Fruit fly (Drosophila melanogaster): Measurements from ENCODE around the gene bcn92.

bcn92 gene

DNA sequence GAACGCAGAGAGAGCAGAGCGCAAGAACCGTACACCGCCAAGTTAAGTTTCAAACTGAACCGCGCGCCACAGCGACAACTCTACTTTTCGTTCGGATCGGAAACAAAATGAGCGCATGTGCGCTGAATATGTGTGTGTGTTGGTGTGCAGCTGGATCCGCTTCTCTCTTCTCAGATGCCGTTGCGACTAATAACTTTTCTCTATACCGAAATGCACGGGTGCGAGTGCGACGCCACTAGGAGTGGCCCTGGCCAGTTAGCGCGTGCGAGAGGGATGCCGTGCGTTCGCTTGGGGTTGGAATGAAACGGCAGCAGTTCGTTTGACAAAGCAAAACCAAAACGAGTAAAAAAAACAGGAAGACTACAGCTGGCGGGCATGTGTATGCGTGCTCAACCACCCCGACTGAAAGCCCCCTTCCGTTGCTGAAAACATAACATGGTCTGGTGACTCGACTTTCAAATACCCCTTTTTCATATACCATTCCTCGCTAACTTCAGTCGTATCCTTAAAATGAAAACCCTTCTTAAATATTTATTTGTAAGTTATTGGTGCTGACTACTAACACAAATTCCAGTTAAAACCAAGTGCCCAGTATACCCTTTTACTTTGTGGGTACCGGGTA lies 12.5 kb downstream of the bcn92 start (continued):
- TF ChIP-seq HLH4C (GFP tag; IDR thresholded peaks at IDR 0.05; ENCODE audit: partially characterized antibody) (no peak), CG6689 (GFP tag; IDR thresholded peaks at IDR 0.05) (peak; percentile 100), CG32532 (GFP tag; IDR thresholded peaks at IDR 0.05) (peak; percentile 100), CG3407 (GFP tag; optimal IDR thresholded peaks at IDR 0.05) (peak; percentile 99), jing (GFP tag; optimal IDR thresholded peaks at IDR 0.05) (peak; percentile 100), Optix (GFP tag; IDR thresholded peaks at IDR 0.05) (peak; percentile 100), tll (GFP tag; optimal IDR thresholded peaks at IDR 0.05) (peak in 1 of 2 experiments; percentile 92), CG10565 (GFP tag; optimal IDR thresholded peaks at IDR 0.05) (peak; percentile 100), CG10366 (GFP tag; IDR thresholded peaks at IDR 0.05) (peak; percentile 100), eyg (GFP tag; optimal IDR thresholded peaks at IDR 0.05) (peak; percentile 100), dm (GFP tag; optimal IDR thresholded peaks at IDR 0.05) (peak; percentile 100), usp (GFP tag; optimal IDR thresholded peaks at IDR 0.05) (no peak), CG5180 (GFP tag; optimal IDR thresholded peaks at IDR 0.05) (peak; percentile 95), CG16863 (GFP tag; optimal IDR thresholded peaks at IDR 0.05) (peak; percentile 100), Sin3A (optimal IDR thresholded peaks at IDR 0.05) (no peak), CG17802 (tag; optimal IDR thresholded peaks at IDR 0.05) (peak; percentile 97), CG7556 (GFP tag; optimal IDR thresholded peaks at IDR 0.05) (peak; percentile 98), h (optimal IDR thresholded peaks at IDR 0.05) (no peak), CG6813 (GFP tag; optimal IDR thresholded peaks at IDR 0.05) (peak; percentile 100), ham (GFP tag; IDR thresholded peaks at IDR 0.05) (peak; percentile 100), Bteb2 (GFP tag; optimal IDR thresholded peaks at IDR 0.05) (peak; percentile 99), Hey (tag; optimal IDR thresholded peaks at IDR 0.05) (peak; percentile 99), Hr51 (GFP tag; optimal IDR thresholded peaks at IDR 0.05) (peak; percentile 100), Ssrp (tag; optimal IDR thresholded peaks at IDR 0.05) (peak; percentile 100), croc (GFP tag; conservative IDR thresholded peaks at IDR 0.05) (peak; percentile 100), D19A (tag; optimal IDR thresholded peaks at IDR 0.05) (peak; percentile 98), PHDP (tag; optimal IDR thresholded peaks at IDR 0.05) (peak; percentile 100), CG10267 (tag; optimal IDR thresholded peaks at IDR 0.05) (peak; percentile 99), kah (GFP tag; optimal IDR thresholded peaks at IDR 0.05) (peak; percentile 99), Sox100B (GFP tag; optimal IDR thresholded peaks at IDR 0.05) (peak; percentile 99), CG17568 (GFP tag; optimal IDR thresholded peaks at IDR 0.05) (peak; percentile 100), CG1024 (GFP tag; IDR thresholded peaks at IDR 0.05) (peak; percentile 99), CG8924 (tag; optimal IDR thresholded peaks at IDR 0.05) (peak; percentile 100), Fer1 (GFP tag; optimal IDR thresholded peaks at IDR 0.05) (peak; percentile 100), CG15601 (tag; optimal IDR thresholded peaks at IDR 0.05) (peak; percentile 99), Dbx (GFP tag; IDR thresholded peaks at IDR 0.05) (peak; percentile 100), CG1647 (GFP tag; optimal IDR thresholded peaks at IDR 0.05) (peak; percentile 100), tin (GFP tag; optimal IDR thresholded peaks at IDR 0.05) (peak; percentile 100), CG8359 (GFP tag; optimal IDR thresholded peaks at IDR 0.05; ENCODE audit: borderline replicate concordance) (peak; percentile 98), CG1792 (GFP tag; optimal IDR thresholded peaks at IDR 0.05) (peak; percentile 100), grn (GFP tag; optimal IDR thresholded peaks at IDR 0.05) (peak; percentile 96), pho (GFP tag; optimal IDR thresholded peaks at IDR 0.05) (peak; percentile 100), CG9215 (GFP tag; IDR thresholded peaks at IDR 0.05) (peak; percentile 99), wdn (GFP tag; IDR thresholded peaks at IDR 0.05) (peak; percentile 100), Xbp1 (GFP tag; optimal IDR thresholded peaks at IDR 0.05) (peak; percentile 100), ci (GFP tag; IDR thresholded peaks at IDR 0.05) (peak; percentile 100), gcm (GFP tag; optimal IDR thresholded peaks at IDR 0.05) (peak; percentile 100), Mad (GFP tag; optimal IDR thresholded peaks at IDR 0.05) (peak; percentile 100), br (optimal IDR thresholded peaks at IDR 0.05) (no peak), CG11398 (GFP tag; optimal IDR thresholded peaks at IDR 0.05) (peak; percentile 100), CG18619 (GFP tag; optimal IDR thresholded peaks at IDR 0.05) (peak; percentile 100)

Measured in whole organism, embryonic.